Worm (Caenorhabditis elegans) whole organism, late embryonic: Measurements from ENCODE around the gene sgcb-1.

Source experiments
- ahr-1 ChIP-seq: sonication (generic microtip); optimal IDR thresholded peaks from 2 replicates; lab custom pipeline; 2016; ENCODE audit warnings: missing genetic modification characterization, missing compliant biosample characterization
- ama-1 ChIP-seq: fragments of 150-350 bp; optimal IDR thresholded peaks from 2 replicates; lab custom pipeline; 2014
- ceh-22 ChIP-seq: sonication (generic microtip); optimal IDR thresholded peaks from 2 replicates; lab custom pipeline; 2017; ENCODE audit warnings: missing biosample characterization, missing genetic modification characterization
- ceh-24 ChIP-seq: sonication (generic microtip); optimal IDR thresholded peaks from 2 replicates; lab custom pipeline; 2016; ENCODE audit warnings: mild to moderate bottlenecking, missing genetic modification characterization, missing compliant biosample characterization
- fkh-10 ChIP-seq: fragments of 150-350 bp; optimal IDR thresholded peaks from 2 replicates; lab custom pipeline; 2014; ENCODE audit warnings: missing biosample characterization, missing genetic modification reagents, missing genetic modification characterization
- sdc-2 ChIP-seq: sonication (generic microtip); optimal IDR thresholded peaks from 2 replicates; lab custom pipeline; 2016; ENCODE audit warnings: missing genotype, missing genetic modification characterization, missing compliant biosample characterization
- unc-42 ChIP-seq: sonication (generic microtip); optimal IDR thresholded peaks from 2 replicates; lab custom pipeline; 2016; ENCODE audit warnings: missing genotype, missing genetic modification characterization, missing compliant biosample characterization

DNA sequence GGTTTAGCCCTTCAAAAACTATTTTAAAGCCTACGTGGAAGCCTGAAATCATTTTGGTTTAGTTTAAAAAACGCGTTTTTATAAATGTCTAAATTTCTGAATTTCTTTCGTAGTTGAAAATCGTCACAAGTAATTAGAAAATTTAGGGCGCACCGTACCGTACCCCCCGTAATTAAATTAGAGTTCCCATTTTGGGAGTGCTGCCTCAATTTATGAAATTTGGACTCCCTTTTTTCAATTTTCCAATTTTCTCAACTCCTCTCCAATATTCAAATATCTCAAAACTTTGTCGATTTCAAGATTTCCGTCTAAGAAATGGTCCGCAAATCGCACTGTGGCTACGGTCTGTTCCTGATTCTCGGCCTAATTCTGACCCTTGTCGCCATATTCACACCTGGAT, 14.1 kb downstream of the sgcb-1 start, which contains the start of gene clc-31:
- no peak for TF ChIP-seq unc-42
- TF ChIP-seq ama-1: no peak
- no peak for TF ChIP-seq ceh-24 (tag; lab: Kevin White, UChicago)
- no peak for TF ChIP-seq ahr-1
- no peak for TF ChIP-seq sdc-2 (tag; lab: Kevin White, UChicago)
- no peak for TF ChIP-seq ceh-22 (tag; lab: Kevin White, UChicago)
- TF ChIP-seq fkh-10 (GFP tag; lab: Kevin White, UChicago): no peak
